Fruit fly (Drosophila melanogaster) whole organism, wandering third instar larva: ENCODE results near the gene mtg.

Experiments
- Abd-B ChIP-seq: fragments of >200 bp; optimal IDR thresholded peaks from 2 replicates; lab custom pipeline; 2017; ENCODE audit warnings: missing biosample characterization, missing genetic modification characterization
- HLH106 ChIP-seq: fragments of 200-800 bp; optimal IDR thresholded peaks from 3 replicates; lab custom pipeline; 2019; ENCODE audit warnings: missing biosample characterization, mild to moderate bottlenecking, missing genetic modification characterization, moderate library complexity
- br ChIP-seq: fragments of 200-800 bp; sonication (Bioruptor generic); optimal IDR thresholded peaks from 2 replicates; lab custom pipeline; 2016; ENCODE audit warnings: missing biosample characterization, missing genetic modification characterization
- h ChIP-seq: fragments of 200-800 bp; sonication (Bioruptor generic); optimal IDR thresholded peaks from 3 replicates; lab custom pipeline; 2016; ENCODE audit warnings: missing biosample characterization, mild to moderate bottlenecking, missing genetic modification characterization
- psq ChIP-seq: fragments of 200-800 bp; sonication (Bioruptor generic); optimal IDR thresholded peaks from 3 replicates; lab custom pipeline; 2017; ENCODE audit warnings: missing biosample characterization, mild to moderate bottlenecking, missing genetic modification characterization, moderate library complexity

DNA sequence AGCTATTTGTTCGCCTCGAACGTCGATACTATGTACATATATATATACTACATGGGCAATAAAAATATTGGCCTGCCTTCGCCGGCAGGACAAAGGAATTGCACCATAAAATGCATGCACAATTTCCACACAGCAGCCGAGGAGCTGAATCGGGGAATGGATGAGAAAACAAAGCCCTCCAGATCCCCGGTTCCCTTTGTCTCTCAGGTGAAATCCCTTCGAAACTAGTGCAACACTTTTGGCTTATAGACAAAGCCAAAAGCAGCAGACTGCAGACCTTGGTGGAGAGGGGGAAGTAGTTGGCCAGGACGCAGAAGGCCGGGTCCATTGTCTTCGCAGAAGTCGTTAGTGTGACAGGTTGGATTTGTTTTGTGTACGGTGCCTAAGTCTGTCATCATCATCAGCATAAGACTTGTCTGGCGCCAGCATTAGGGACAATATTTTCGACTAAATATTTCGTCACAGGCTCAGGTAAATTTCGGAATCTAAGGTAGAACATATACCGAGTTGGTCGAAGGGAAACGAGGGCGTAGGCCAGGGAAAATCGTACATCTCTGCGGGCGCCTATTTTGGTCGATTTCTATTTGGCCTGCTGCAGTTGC, 44.9 kb upstream of the mtg start:
- TF ChIP-seq HLH106 (tag; lab: Kevin White, UChicago) (no peak), Abd-B (GFP tag; lab: Kevin White, UChicago) (no peak), h (GFP tag; lab: Kevin White, UChicago) (no peak), br (GFP tag; lab: Kevin White, UChicago) (no peak), psq (GFP tag; lab: Kevin White, UChicago) (no peak)
